Worm (Caenorhabditis elegans): ENCODE measurements around the gene abhd-14.

ce11 chrIV:1058504-1058903, 28.7 kb upstream of the abhd-14 start:
- TF ChIP-seq unc-39 (tag; optimal IDR thresholded peaks at IDR 0.05), result no peak
- TF ChIP-seq elt-1 (tag; optimal IDR thresholded peaks at IDR 0.05; ENCODE audit: borderline replicate concordance, insufficient read depth), result no peak
- no peak for TF ChIP-seq mab-5 (tag; optimal IDR thresholded peaks at IDR 0.05)
- TF ChIP-seq blmp-1 (tag; optimal IDR thresholded peaks at IDR 0.05), result no peak
- TF ChIP-seq ceh-39 (tag; optimal IDR thresholded peaks at IDR 0.05), result no peak
- TF ChIP-seq drap-1 (GFP tag; optimal IDR thresholded peaks at IDR 0.05), result no peak
- no peak for TF ChIP-seq nhr-237 (tag; optimal IDR thresholded peaks at IDR 0.05)
